Worm (Caenorhabditis elegans) whole organism, L4/young adult: ENCODE measurements around the gene inpp-5K.

Experiments
- dao-5 ChIP-seq: sonication (generic microtip); optimal IDR thresholded peaks from 2 replicates; lab custom pipeline; 2016; ENCODE audit warnings: missing genotype, missing genetic modification characterization, moderate library complexity, missing compliant biosample characterization
- him-1 ChIP-seq: sonication (generic microtip); optimal IDR thresholded peaks from 2 replicates; lab custom pipeline; 2016; ENCODE audit warnings: missing genotype, missing genetic modification reagents, missing genetic modification characterization, missing compliant biosample characterization

DNA sequence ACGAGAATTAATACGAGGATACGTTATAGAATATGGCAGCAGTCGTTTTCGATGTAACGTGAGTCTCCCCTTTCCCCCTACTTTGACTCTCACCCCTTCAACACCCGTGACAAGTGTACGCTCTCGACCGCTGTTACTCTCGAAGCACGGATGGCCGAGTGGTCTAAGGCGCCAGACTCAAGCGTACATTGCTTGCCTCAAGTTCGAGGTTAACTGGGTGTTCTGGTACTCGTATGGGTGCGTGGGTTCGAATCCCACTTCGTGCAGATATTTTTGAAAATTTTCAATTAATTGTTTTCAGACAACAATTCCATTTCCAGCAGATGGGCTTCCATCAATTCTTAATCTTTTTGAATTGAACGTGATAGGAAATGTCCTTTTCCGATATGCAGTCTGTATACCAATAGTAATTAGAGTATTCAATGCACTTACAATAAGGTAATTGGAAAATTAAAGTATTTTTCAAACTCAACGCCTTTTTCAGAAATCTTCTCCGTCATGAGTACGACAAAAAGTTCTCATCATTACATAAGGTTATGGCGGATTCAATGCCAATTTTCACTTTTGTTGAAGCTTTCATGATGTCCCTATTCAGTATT lies 51.6 kb downstream of the inpp-5K start:
- peak; percentile 83 for TF ChIP-seq dao-5
- peak; percentile 73 for TF ChIP-seq him-1 (tag; lab: Kevin White, UChicago)
